Worm (Caenorhabditis elegans): Measurements from ENCODE around the gene Y32H12A.8.

Y32H12A.8 gene

DNA sequence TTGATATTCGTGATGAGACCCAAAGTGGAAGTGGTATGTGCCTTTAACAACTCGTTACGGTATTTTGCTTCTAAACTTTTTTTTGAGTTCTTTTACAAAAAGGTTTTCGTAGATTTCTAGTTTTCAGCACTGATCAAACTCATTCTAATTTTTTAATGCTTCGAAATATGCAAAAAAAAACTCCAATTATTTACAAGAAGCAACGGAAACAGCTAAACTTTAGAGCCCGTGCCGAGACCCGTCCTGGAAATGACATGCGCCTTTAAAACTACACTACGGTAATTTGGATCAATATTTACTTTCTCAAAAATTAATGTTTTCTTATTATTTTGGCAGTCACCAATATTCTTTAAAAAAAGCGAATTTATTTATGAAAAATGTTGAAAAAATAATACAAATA is 25.3 kb downstream of the Y32H12A.8 start:
- TF ChIP-seq nhr-237 (tag; optimal IDR thresholded peaks at IDR 0.05) (no peak), ceh-82 (tag; optimal IDR thresholded peaks at IDR 0.05) (no peak), Y55F3AM.14 (GFP tag; optimal IDR thresholded peaks at IDR 0.05) (no peak), sem-4 (tag; optimal IDR thresholded peaks at IDR 0.05) (no peak)

DNA sequence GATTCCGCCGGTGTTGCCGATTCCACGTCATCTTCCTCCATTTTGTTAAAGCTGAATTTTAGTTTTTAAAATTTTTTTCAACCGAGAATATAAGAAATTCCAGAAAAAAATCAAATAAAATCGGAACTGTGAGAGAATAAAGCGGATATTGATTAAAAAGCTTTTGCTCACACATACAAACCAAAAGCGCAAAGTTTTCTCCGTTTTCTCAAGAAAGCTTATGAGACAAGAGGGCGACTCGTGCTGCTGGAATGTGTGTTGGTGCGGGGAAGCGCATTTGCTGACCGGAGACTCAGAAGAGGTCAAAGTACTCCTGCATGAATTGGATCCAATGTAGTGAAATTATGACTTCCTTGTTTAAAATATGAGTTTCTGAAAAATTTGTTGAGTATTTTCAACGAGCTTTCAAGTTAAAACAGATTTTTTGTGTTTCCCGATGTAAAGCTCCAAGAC is 25.9 kb downstream of the Y32H12A.8 start, which contains the start of gene paqr-2:
paqr-2 (minus strand) TSS at position 51 of the 453 bp plus-strand sequence.
- peak; percentile 1 for TF ChIP-seq lin-11 (tag; optimal IDR thresholded peaks at IDR 0.05)
- TF ChIP-seq unc-39 (tag; optimal IDR thresholded peaks at IDR 0.05) = no peak
- peak; percentile 64 for TF ChIP-seq C34F6.9 (tag; optimal IDR thresholded peaks at IDR 0.05)
- no peak for TF ChIP-seq nhr-25 (tag; optimal IDR thresholded peaks at IDR 0.05)
- TF ChIP-seq nhr-129 (tag; optimal IDR thresholded peaks at IDR 0.05) = peak; percentile 48
- no peak for TF ChIP-seq elt-1 (tag; optimal IDR thresholded peaks at IDR 0.05)
- peak; percentile 15 for TF ChIP-seq fos-1 (tag; optimal IDR thresholded peaks at IDR 0.05)
- TF ChIP-seq unc-55 (GFP tag; optimal IDR thresholded peaks at IDR 0.05) = peak; percentile 35
- TF ChIP-seq lsy-2 (tag; optimal IDR thresholded peaks at IDR 0.05) = peak in 1 of 2 experiments; percentile 49
- TF ChIP-seq ama-1 (optimal IDR thresholded peaks at IDR 0.05) = peak; percentile 30
- TF ChIP-seq ceh-16 (tag; optimal IDR thresholded peaks at IDR 0.05) = no peak
- TF ChIP-seq unc-62 (GFP tag; optimal IDR thresholded peaks at IDR 0.05) = no peak
- TF ChIP-seq sem-4 (tag; optimal IDR thresholded peaks at IDR 0.05) = no peak

DNA sequence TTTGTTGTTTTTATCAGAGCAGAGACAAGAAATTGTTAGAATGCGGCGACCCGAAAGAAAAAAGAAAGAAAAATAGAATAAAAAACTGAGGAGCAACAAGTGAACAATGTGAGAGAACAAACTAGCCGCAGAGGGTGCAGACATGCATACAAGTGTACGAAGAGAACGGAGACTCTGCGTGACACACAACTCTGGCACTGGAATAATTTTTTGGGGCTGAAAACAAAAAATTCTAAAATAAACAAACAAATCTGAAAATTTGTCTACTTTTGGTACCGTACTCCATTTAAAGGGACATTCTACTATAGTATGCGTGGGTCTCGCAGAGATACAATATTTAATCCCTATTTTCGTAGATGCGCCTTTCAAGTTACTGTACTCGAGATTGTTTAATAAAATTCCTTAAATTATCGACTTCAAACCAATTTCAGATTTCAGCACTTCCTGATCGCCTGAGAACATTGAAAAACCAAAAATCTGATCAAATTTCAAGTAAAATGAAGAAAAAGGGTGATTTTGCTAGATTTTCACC is 30.8 kb downstream of the Y32H12A.8 start:
- TF ChIP-seq lin-13 (GFP tag; optimal IDR thresholded peaks at IDR 0.05) (no peak), sem-4 (tag; optimal IDR thresholded peaks at IDR 0.05) (no peak), nhr-10 (tag; optimal IDR thresholded peaks at IDR 0.05) (no peak), nhr-77 (tag; optimal IDR thresholded peaks at IDR 0.05) (no peak), egl-27 (tag; optimal IDR thresholded peaks at IDR 0.05) (no peak), mbf-1 (tag; optimal IDR thresholded peaks at IDR 0.05) (no peak), nhr-23 (tag; optimal IDR thresholded peaks at IDR 0.05) (no peak), zag-1 (tag; optimal IDR thresholded peaks at IDR 0.05) (no peak), crh-2 (tag; optimal IDR thresholded peaks at IDR 0.05) (no peak), fos-1 (tag; optimal IDR thresholded peaks at IDR 0.05) (no peak), ztf-1 (GFP tag; conservative IDR thresholded peaks at IDR 0.05) (no peak), elt-1 (tag; optimal IDR thresholded peaks at IDR 0.05) (no peak), nhr-129 (tag; optimal IDR thresholded peaks at IDR 0.05) (no peak), sma-3 (GFP tag; optimal IDR thresholded peaks at IDR 0.05) (no peak), dmd-4 (tag; optimal IDR thresholded peaks at IDR 0.05) (no peak), peb-1 (tag; optimal IDR thresholded peaks at IDR 0.05) (no peak)

DNA sequence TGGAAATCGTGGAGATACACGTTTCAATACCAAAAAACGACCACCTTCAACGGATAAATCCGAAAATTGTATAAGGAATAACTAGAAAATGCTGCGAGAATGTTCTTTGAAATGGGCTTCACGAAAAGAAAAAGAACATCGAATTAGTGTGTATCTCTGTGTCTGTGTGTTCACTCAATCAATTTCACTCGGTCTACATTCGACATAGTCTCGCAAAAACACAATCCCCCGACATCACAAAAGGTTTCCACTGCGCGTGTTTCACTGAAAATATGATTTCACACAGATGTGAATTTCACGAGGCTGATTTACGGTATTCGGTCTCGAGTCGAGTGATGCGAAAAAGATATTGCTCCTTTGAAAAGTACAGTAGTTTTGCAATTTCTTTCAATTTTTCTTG is 32.1 kb downstream of the Y32H12A.8 start:
- TF ChIP-seq unc-62 (GFP tag; optimal IDR thresholded peaks at IDR 0.05) (no peak), nhr-11 (tag; optimal IDR thresholded peaks at IDR 0.05) (no peak), ztf-1 (GFP tag; conservative IDR thresholded peaks at IDR 0.05) (no peak), egl-27 (tag; optimal IDR thresholded peaks at IDR 0.05) (no peak), ZK546.5 (tag; optimal IDR thresholded peaks at IDR 0.05) (no peak), mbf-1 (tag; optimal IDR thresholded peaks at IDR 0.05) (no peak)

DNA sequence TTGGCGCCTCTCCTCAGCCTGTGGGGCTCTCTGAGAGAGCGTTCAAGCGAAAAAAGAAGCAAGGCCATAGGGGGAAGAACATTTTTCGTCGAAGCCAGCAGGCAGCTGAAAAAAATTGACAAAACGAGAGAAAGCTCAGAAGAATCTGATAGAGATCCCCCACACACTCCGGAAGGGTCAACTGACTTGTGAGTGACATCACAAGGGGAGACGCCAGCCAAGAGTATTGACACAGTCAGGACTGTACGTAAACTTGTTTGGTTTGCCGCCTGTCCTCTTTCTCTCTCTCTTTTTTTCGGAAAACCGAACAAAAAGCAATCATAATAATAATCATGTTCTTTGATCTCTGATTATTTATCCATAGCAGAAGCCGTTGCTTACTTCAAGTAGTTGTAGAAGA is 33.0 kb downstream of the Y32H12A.8 start:
- no peak for TF ChIP-seq Y55F3AM.14 (GFP tag; optimal IDR thresholded peaks at IDR 0.05)
- no peak for TF ChIP-seq nhr-77 (tag; optimal IDR thresholded peaks at IDR 0.05)
- TF ChIP-seq gmeb-1 (tag; optimal IDR thresholded peaks at IDR 0.05) = no peak
- TF ChIP-seq lsy-2 (tag; optimal IDR thresholded peaks at IDR 0.05) = peak in 1 of 2 experiments; percentile 24
- TF ChIP-seq F13H6.1 (tag; optimal IDR thresholded peaks at IDR 0.05) = peak; percentile 22
- TF ChIP-seq nhr-129 (tag; optimal IDR thresholded peaks at IDR 0.05) = peak; percentile 66

DNA sequence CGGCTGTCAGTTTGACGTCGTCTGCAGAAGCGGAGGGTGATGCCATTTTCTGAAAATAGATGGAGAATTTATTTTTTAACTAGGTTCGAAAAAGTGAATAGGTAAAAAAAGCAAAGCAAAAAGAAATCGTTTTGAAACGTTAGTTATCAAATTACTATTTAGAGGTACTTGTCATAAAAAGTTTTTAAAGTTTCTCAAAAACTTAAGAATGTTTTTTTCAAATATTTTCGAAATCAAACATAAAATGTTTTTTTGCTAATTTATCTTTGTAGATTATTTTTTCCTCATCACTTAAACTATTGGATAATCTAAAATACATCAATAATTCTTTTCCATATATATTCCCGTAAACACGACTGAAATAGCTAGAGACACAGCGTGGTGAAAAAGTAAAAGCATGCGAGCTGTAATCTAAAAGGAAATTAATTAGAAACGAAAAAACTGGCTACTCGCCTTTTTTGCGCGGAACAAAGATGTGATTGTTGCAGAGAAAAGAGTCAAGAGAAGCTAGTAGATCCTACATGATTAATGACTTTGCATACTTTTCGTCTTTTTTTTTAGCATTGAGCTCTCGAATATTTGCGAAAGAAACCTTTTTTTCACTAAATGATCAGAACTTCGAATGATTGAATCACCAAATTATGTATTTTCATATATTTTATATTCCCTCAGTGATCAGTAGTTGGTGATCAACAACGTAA is 34.5 kb downstream of the Y32H12A.8 start, which contains the start of gene szy-2:
szy-2 (minus strand) TSS at position 51 of the 701 bp plus-strand sequence.
- no peak for TF ChIP-seq zag-1 (tag; optimal IDR thresholded peaks at IDR 0.05)
- TF ChIP-seq unc-55 (GFP tag; optimal IDR thresholded peaks at IDR 0.05) = peak; percentile 92
- TF ChIP-seq unc-39 (tag; optimal IDR thresholded peaks at IDR 0.05) = no peak
- TF ChIP-seq mab-5 (tag; optimal IDR thresholded peaks at IDR 0.05) = peak; percentile 22
- TF ChIP-seq ceh-82 (tag; optimal IDR thresholded peaks at IDR 0.05) = no peak
